Fruit fly (Drosophila melanogaster): ENCODE results near the gene Shawl.

The Shawl gene

dm6 chr2L:9449257-9449972 lies 34.5 kb upstream of the Shawl start (continued):
- peak; percentile 96; the same call in 2 of the 3 replicates for TF ChIP-seq so (GFP tag; IDR thresholded peaks at IDR 0.05)
- TF ChIP-seq jigr1 (GFP tag; IDR thresholded peaks at IDR 0.05): peak; percentile 97
- TF ChIP-seq phol (tag; optimal IDR thresholded peaks at IDR 0.05): peak; percentile 96
- TF ChIP-seq sna (GFP tag; IDR thresholded peaks at IDR 0.05; ENCODE audit: partially characterized antibody): no peak
- TF ChIP-seq dimm (GFP tag; IDR thresholded peaks at IDR 0.05): peak; percentile 84
- peak; percentile 97 for TF ChIP-seq CG2202 (tag; optimal IDR thresholded peaks at IDR 0.05)
- TF ChIP-seq her (GFP tag; optimal IDR thresholded peaks at IDR 0.05): peak; percentile 67
- peak; percentile 93 for TF ChIP-seq ttk (GFP tag; IDR thresholded peaks at IDR 0.05)
- TF ChIP-seq Deaf1 (tag; optimal IDR thresholded peaks at IDR 0.05): peak; percentile 78
- peak; percentile 89 for TF ChIP-seq CG7745 (tag; optimal IDR thresholded peaks at IDR 0.05)
- peak; percentile 69 for TF ChIP-seq HmgD (GFP tag; optimal IDR thresholded peaks at IDR 0.05)
- TF ChIP-seq org-1 (GFP tag; optimal IDR thresholded peaks at IDR 0.05): peak; percentile 94
- peak; percentile 96 for TF ChIP-seq CG18599 (GFP tag; optimal IDR thresholded peaks at IDR 0.05)

dm6 chr2L:9448322-9449256 lies 33.6 kb upstream of the Shawl start:
- peak; percentile 87 for TF ChIP-seq sd (tag; optimal IDR thresholded peaks at IDR 0.05)
- peak in 1 of 3 experiments; percentile 40 for TF ChIP-seq lola (GFP tag; optimal IDR thresholded peaks at IDR 0.05)
- TF ChIP-seq Pdp1 (GFP tag; optimal IDR thresholded peaks at IDR 0.05): peak in 1 of 2 experiments; percentile 60
- peak; percentile 78 for TF ChIP-seq pros (GFP tag; optimal IDR thresholded peaks at IDR 0.05)
- TF ChIP-seq CG17186 (GFP tag; optimal IDR thresholded peaks at IDR 0.05): no peak
- TF ChIP-seq B-H2 (GFP tag; optimal IDR thresholded peaks at IDR 0.05): no peak
- TF ChIP-seq YL-1 (GFP tag; optimal IDR thresholded peaks at IDR 0.05): no peak
- TF ChIP-seq CG16815 (GFP tag; optimal IDR thresholded peaks at IDR 0.05): peak; percentile 30
- TF ChIP-seq CG31388 (GFP tag; optimal IDR thresholded peaks at IDR 0.05): no peak
- TF ChIP-seq Oli (tag; optimal IDR thresholded peaks at IDR 0.05): peak; percentile 35
- no peak for TF ChIP-seq CG15514 (GFP tag; optimal IDR thresholded peaks at IDR 0.05)
- TF ChIP-seq dpn (GFP tag; optimal IDR thresholded peaks at IDR 0.05): no peak
- TF ChIP-seq Ets65A (GFP tag): peak; percentile 93
- no peak for TF ChIP-seq CG31441 (GFP tag; IDR thresholded peaks at IDR 0.05)
- peak; percentile 10 for TF ChIP-seq Sox100B (GFP tag; optimal IDR thresholded peaks at IDR 0.05)
- no peak for TF ChIP-seq D (optimal IDR thresholded peaks at IDR 0.05)
- TF ChIP-seq D (GFP tag; optimal IDR thresholded peaks at IDR 0.05): no peak
- peak; percentile 12 for TF ChIP-seq gem (tag; optimal IDR thresholded peaks at IDR 0.05)
- TF ChIP-seq az2 (GFP tag; optimal IDR thresholded peaks at IDR 0.05): no peak
- peak; percentile 45 for TF ChIP-seq CG7786 (GFP tag; optimal IDR thresholded peaks at IDR 0.05)
- no peak for TF ChIP-seq shn (GFP tag; optimal IDR thresholded peaks at IDR 0.05)
- TF ChIP-seq CG3065 (GFP tag; optimal IDR thresholded peaks at IDR 0.05): no peak
- no peak for TF ChIP-seq Hmr (GFP tag; optimal IDR thresholded peaks at IDR 0.05)
- TF ChIP-seq tx (GFP tag; optimal IDR thresholded peaks at IDR 0.05): peak; percentile 19
- TF ChIP-seq CG5953 (GFP tag; IDR thresholded peaks at IDR 0.05): no peak
- peak; percentile 87 to 92 for TF ChIP-seq Trl (optimal IDR thresholded peaks at IDR 0.05)
- no peak for TF ChIP-seq Trl (GFP tag; optimal IDR thresholded peaks at IDR 0.05)
- no peak for TF ChIP-seq CG14965 (GFP tag; optimal IDR thresholded peaks at IDR 0.05; ENCODE audit: borderline replicate concordance)
- no peak for TF ChIP-seq pfk (GFP tag; optimal IDR thresholded peaks at IDR 0.05)
- no peak for TF ChIP-seq Rx (GFP tag; IDR thresholded peaks at IDR 0.05)
- no peak for TF ChIP-seq Tbp (GFP tag; optimal IDR thresholded peaks at IDR 0.05)
- TF ChIP-seq CG7357 (GFP tag; IDR thresholded peaks at IDR 0.05): peak; percentile 4; the same call in 1 of the 3 replicates
- TF ChIP-seq CG10274 (GFP tag; optimal IDR thresholded peaks at IDR 0.05): peak; percentile 99
- peak; percentile 76; the same call in 2 of the 4 replicates for TF ChIP-seq chinmo (GFP tag; IDR thresholded peaks at IDR 0.05; ENCODE audit: partially characterized antibody)
